Worm (Caenorhabditis elegans): ENCODE results near the gene F48F7.5.

Gene F48F7.5

DNA sequence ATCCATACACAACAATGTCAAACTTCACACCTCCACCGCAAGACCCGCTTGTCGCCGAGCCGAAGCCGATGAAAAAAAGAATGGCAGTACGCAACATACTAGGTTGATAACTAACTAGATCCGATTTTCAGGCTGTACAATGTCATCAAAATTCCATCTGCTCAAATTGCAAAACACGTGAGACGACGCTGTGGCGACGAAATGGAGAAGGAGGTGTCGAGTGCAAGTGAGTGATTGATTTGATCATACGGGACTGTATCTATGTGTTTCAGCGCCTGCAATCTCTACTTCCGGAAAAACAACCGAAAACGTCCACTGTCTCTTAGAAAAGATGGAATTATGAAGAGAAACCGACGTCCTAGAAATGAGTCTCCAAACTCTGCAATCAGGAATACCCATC lies 35.2 kb upstream of the F48F7.5 start:
- no peak for TF ChIP-seq nhr-23 (tag; optimal IDR thresholded peaks at IDR 0.05)
- no peak for TF ChIP-seq nhr-10 (tag; optimal IDR thresholded peaks at IDR 0.05)
- TF ChIP-seq gmeb-1 (tag; optimal IDR thresholded peaks at IDR 0.05): no peak
- TF ChIP-seq R02D3.7 (tag; optimal IDR thresholded peaks at IDR 0.05): no peak
- no peak for TF ChIP-seq sma-3 (GFP tag; optimal IDR thresholded peaks at IDR 0.05)
- peak; percentile 9 for TF ChIP-seq nhr-21 (tag; optimal IDR thresholded peaks at IDR 0.05)
- no peak for TF ChIP-seq fos-1 (tag; optimal IDR thresholded peaks at IDR 0.05)
- TF ChIP-seq elt-1 (tag; optimal IDR thresholded peaks at IDR 0.05): no peak
- no peak for TF ChIP-seq mab-5 (tag; optimal IDR thresholded peaks at IDR 0.05)

DNA sequence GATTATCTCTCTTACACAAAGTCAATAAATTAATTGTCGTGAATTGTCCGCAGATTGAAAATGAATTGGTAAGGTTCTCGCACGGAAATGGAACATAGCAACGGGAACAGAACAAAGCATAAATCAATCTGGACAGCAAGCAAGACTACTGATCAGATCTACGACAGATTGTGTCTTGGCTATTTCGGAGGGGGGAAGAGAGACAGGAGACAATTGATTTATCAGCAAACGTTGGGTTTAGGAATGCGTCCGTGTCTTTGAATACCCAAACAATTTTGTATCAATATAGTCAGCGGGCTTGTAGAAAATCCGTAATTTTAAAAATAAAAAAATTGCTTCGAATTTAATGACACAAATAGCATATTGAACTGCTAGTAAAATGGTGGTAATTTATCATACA lies 34.2 kb upstream of the F48F7.5 start:
- peak; percentile 41 for TF ChIP-seq mab-5 (tag; optimal IDR thresholded peaks at IDR 0.05)
- TF ChIP-seq lsy-2 (tag; optimal IDR thresholded peaks at IDR 0.05): peak in 1 of 2 experiments; percentile 27
- no peak for TF ChIP-seq unc-39 (tag; optimal IDR thresholded peaks at IDR 0.05)
- TF ChIP-seq nhr-11 (tag; optimal IDR thresholded peaks at IDR 0.05): no peak
- TF ChIP-seq alr-1 (tag; optimal IDR thresholded peaks at IDR 0.05): no peak
- no peak for TF ChIP-seq elt-3 (tag; optimal IDR thresholded peaks at IDR 0.05)
- no peak for TF ChIP-seq ceh-82 (tag; optimal IDR thresholded peaks at IDR 0.05)
- no peak for TF ChIP-seq snpc-4 (tag; optimal IDR thresholded peaks at IDR 0.05)
- TF ChIP-seq nhr-237 (tag; optimal IDR thresholded peaks at IDR 0.05): no peak
- TF ChIP-seq dmd-4 (tag; optimal IDR thresholded peaks at IDR 0.05): no peak
- TF ChIP-seq nhr-21 (tag; optimal IDR thresholded peaks at IDR 0.05): peak; percentile 83
- no peak for TF ChIP-seq nhr-77 (tag; optimal IDR thresholded peaks at IDR 0.05)
- no peak for TF ChIP-seq egl-27 (tag; optimal IDR thresholded peaks at IDR 0.05)
- TF ChIP-seq skn-1 (tag; optimal IDR thresholded peaks at IDR 0.05): no peak
- no peak for TF ChIP-seq ama-1 (optimal IDR thresholded peaks at IDR 0.05)
- TF ChIP-seq unc-62 (GFP tag; optimal IDR thresholded peaks at IDR 0.05): no peak
- TF ChIP-seq nhr-25 (tag; optimal IDR thresholded peaks at IDR 0.05): peak; percentile 43
- TF ChIP-seq sma-9 (GFP tag; optimal IDR thresholded peaks at IDR 0.05): peak; percentile 48
- no peak for TF ChIP-seq sma-9 (tag; optimal IDR thresholded peaks at IDR 0.05)
- TF ChIP-seq sma-3 (GFP tag; optimal IDR thresholded peaks at IDR 0.05): peak; percentile 62
- peak; percentile 9 for TF ChIP-seq C34F6.9 (tag; optimal IDR thresholded peaks at IDR 0.05)
- TF ChIP-seq fos-1 (tag; optimal IDR thresholded peaks at IDR 0.05): peak; percentile 7
- TF ChIP-seq zag-1 (tag; optimal IDR thresholded peaks at IDR 0.05): no peak
- peak; percentile 67 for TF ChIP-seq ceh-16 (tag; optimal IDR thresholded peaks at IDR 0.05)
- TF ChIP-seq elt-1 (tag; optimal IDR thresholded peaks at IDR 0.05): no peak
- TF ChIP-seq nhr-6 (tag; optimal IDR thresholded peaks at IDR 0.05): no peak
- TF ChIP-seq lin-39 (tag; optimal IDR thresholded peaks at IDR 0.05): no peak
- no peak for TF ChIP-seq lin-11 (tag; optimal IDR thresholded peaks at IDR 0.05)
- no peak for TF ChIP-seq crh-2 (tag; optimal IDR thresholded peaks at IDR 0.05)
- peak; percentile 37 for TF ChIP-seq ztf-4 (tag; optimal IDR thresholded peaks at IDR 0.05)
- no peak for TF ChIP-seq nhr-23 (tag; optimal IDR thresholded peaks at IDR 0.05)
- peak; percentile 38 for TF ChIP-seq sem-4 (tag; optimal IDR thresholded peaks at IDR 0.05)

DNA sequence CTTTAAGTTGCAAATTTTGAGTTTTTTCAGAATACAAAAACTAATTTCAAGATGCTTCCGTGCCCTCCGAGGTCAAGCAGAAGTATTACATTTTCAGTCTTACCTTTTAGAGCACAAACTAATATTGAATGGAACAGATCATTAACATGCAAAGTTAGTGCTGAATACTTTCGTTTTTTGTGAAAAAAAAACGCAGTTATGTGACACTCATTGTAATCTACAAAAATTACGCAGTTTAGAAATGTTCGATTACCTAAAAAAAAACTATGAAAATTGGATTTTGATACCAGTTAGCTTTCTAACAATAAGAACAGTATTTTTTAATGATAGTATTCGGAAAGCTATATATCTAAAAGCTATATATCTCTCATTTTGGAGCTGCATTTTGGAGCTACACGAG lies 33.6 kb upstream of the F48F7.5 start:
- TF ChIP-seq peb-1 (tag; optimal IDR thresholded peaks at IDR 0.05): no peak
- TF ChIP-seq dmd-4 (tag; optimal IDR thresholded peaks at IDR 0.05): no peak
- TF ChIP-seq nhr-21 (tag; optimal IDR thresholded peaks at IDR 0.05): no peak
- TF ChIP-seq nhr-11 (tag; optimal IDR thresholded peaks at IDR 0.05): no peak
- TF ChIP-seq egl-27 (tag; optimal IDR thresholded peaks at IDR 0.05): no peak
- TF ChIP-seq nhr-6 (tag; optimal IDR thresholded peaks at IDR 0.05): no peak
- no peak for TF ChIP-seq elt-3 (tag; optimal IDR thresholded peaks at IDR 0.05)
- no peak for TF ChIP-seq gmeb-1 (tag; optimal IDR thresholded peaks at IDR 0.05)
- no peak for TF ChIP-seq unc-39 (tag; optimal IDR thresholded peaks at IDR 0.05)
- TF ChIP-seq nhr-12 (tag; optimal IDR thresholded peaks at IDR 0.05): no peak
- TF ChIP-seq mab-5 (tag; optimal IDR thresholded peaks at IDR 0.05): no peak
- TF ChIP-seq lin-13 (GFP tag; optimal IDR thresholded peaks at IDR 0.05): no peak
- no peak for TF ChIP-seq unc-62 (GFP tag; optimal IDR thresholded peaks at IDR 0.05)
- no peak for TF ChIP-seq blmp-1 (tag; optimal IDR thresholded peaks at IDR 0.05; ENCODE audit: insufficient read depth)
- TF ChIP-seq R02D3.7 (tag; optimal IDR thresholded peaks at IDR 0.05): no peak
- TF ChIP-seq ceh-82 (tag; optimal IDR thresholded peaks at IDR 0.05): no peak
- TF ChIP-seq fos-1 (tag; optimal IDR thresholded peaks at IDR 0.05): no peak
- no peak for TF ChIP-seq ztf-4 (tag; optimal IDR thresholded peaks at IDR 0.05)

DNA sequence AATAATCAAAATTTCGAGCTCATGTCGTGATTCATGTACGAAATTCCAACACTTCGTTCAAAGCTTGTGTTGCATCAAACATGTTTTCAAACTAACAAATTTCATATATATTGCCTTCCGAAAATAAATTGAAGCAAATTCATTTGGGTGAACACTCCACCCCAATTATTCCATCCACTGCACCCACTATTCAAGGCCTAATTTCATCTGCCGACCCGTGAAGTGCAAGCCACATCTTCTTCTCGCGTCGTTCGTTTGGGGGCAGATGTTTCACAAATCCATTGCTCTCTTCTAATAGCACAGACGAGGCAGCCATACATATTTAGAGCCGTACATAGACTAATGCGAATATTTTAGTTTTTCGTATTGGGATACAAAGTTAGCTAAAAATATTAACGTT lies 31.3 kb upstream of the F48F7.5 start:
- TF ChIP-seq ztf-4 (tag; optimal IDR thresholded peaks at IDR 0.05) (no peak), F13H6.1 (tag; optimal IDR thresholded peaks at IDR 0.05) (no peak), nhr-12 (tag; optimal IDR thresholded peaks at IDR 0.05) (no peak), ceh-82 (tag; optimal IDR thresholded peaks at IDR 0.05) (no peak), ztf-11 (tag; optimal IDR thresholded peaks at IDR 0.05) (no peak), lin-11 (tag; optimal IDR thresholded peaks at IDR 0.05) (no peak), lin-39 (tag; optimal IDR thresholded peaks at IDR 0.05) (no peak), skn-1 (tag; optimal IDR thresholded peaks at IDR 0.05) (no peak), nhr-237 (tag; optimal IDR thresholded peaks at IDR 0.05) (no peak), R02D3.7 (tag; optimal IDR thresholded peaks at IDR 0.05) (no peak), ZK546.5 (tag; optimal IDR thresholded peaks at IDR 0.05) (no peak)

Data from whole organism, L2 larva.